Fruit fly (Drosophila melanogaster) whole organism, prepupa: Measurements from ENCODE around the gene Ccdc85.

Source experiments
- CG7368 ChIP-seq: fragments of 200-800 bp; sonication (Bioruptor generic); optimal IDR thresholded peaks from 3 replicates; lab custom pipeline; 2016; ENCODE audit warnings: missing biosample characterization, missing genetic modification characterization
- CG8119 ChIP-seq: fragments of 200-800 bp; sonication (Bioruptor generic); IDR thresholded peaks from 3 replicates; pipeline ENCODE4 v1.3.6; 2022; ENCODE audit warnings: missing biosample characterization, missing genetic modification characterization
- Hr39 ChIP-seq: fragments of 200-800 bp; sonication (Bioruptor generic); optimal IDR thresholded peaks from 2 replicates; lab custom pipeline; 2016; ENCODE audit warnings: missing biosample characterization, missing genetic modification characterization
- OdsH ChIP-seq: fragments of 200-800 bp; sonication (Bioruptor generic); optimal IDR thresholded peaks from 3 replicates; lab custom pipeline; 2016; ENCODE audit warnings: missing biosample characterization, missing genetic modification characterization
- Sox102F ChIP-seq: fragments of 200-800 bp; sonication (Bioruptor generic); optimal IDR thresholded peaks from 2 replicates; lab custom pipeline; 2016; ENCODE audit warnings: missing biosample characterization, mild to moderate bottlenecking, missing genetic modification characterization
- cyc ChIP-seq: fragments of 200-800 bp; sonication (Bioruptor generic); optimal IDR thresholded peaks from 3 replicates; lab custom pipeline; 2016; ENCODE audit warnings: missing biosample characterization, missing genetic modification characterization
- lz ChIP-seq: fragments of 200-800 bp; sonication (Bioruptor generic); optimal IDR thresholded peaks from 3 replicates; lab custom pipeline; 2016; ENCODE audit warnings: missing biosample characterization, missing genetic modification characterization

DNA sequence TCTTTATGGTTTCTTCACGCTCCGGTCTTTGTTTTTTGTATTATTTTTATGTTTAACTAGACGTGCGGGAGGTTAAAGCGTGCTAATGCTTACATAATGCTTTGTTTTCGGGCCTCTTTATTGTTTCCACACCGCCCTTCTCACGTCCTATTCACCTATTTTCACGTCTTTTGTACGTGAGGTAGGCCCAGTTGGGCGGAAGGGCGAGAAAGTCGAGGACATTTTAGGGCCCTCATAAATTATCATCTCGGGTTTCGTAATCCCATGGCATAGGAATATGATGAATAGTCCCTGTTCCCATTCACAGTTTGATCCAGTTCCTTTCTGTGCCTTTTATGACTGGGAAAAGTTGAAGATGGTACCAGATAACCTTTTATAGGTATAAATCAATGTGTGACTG lies 6.4 kb downstream of the Ccdc85 start:
- no peak for TF ChIP-seq lz
- TF ChIP-seq CG8119 (GFP tag; lab: Robert Waterston, UW): no peak
- TF ChIP-seq OdsH (GFP tag; lab: Kevin White, UChicago): no peak
- TF ChIP-seq Sox102F (GFP tag; lab: Kevin White, UChicago): no peak
- no peak for TF ChIP-seq Hr39 (GFP tag; lab: Kevin White, UChicago)
- no peak for TF ChIP-seq CG7368 (GFP tag; lab: Kevin White, UChicago)
- TF ChIP-seq cyc (GFP tag; lab: Kevin White, UChicago): no peak
